Worm (Caenorhabditis elegans): ENCODE measurements around the gene srh-33.
A peak's percentile ranks its signal among the peaks of the same experiment; 100 is the strongest.

Gene srh-33

ce11 chrV:422133-422532 lies 21.0 kb downstream of the srh-33 start, which contains the start of gene dod-20:
TSS of gene dod-20 (plus strand) at chrV:422433.
- no peak for TF ChIP-seq mep-1 (tag; optimal IDR thresholded peaks at IDR 0.05)
- TF ChIP-seq madf-9 (GFP tag; conservative IDR thresholded peaks at IDR 0.05) = no peak
- no peak for TF ChIP-seq nhr-42 (GFP tag; IDR thresholded peaks at IDR 0.05)
- peak; percentile 20 for TF ChIP-seq pqm-1 (tag; optimal IDR thresholded peaks at IDR 0.05)
- TF ChIP-seq lin-39 (tag; optimal IDR thresholded peaks at IDR 0.05) = no peak

- TF ChIP-seq daf-16 (GFP tag; optimal IDR thresholded peaks at IDR 0.05) (no peak), daf-16 (tag; optimal IDR thresholded peaks at IDR 0.05) (peak; percentile 30), Y75B8A.6 (GFP tag; IDR thresholded peaks at IDR 0.05) (no peak)
These were observed 24.7 kb downstream of the srh-33 start, which contains the start of gene Y39D8A.1 for ce11 chrV:418432-418831. TSS of gene Y39D8A.1 (plus strand) at chrV:418732.

ce11 chrV:417656-418353 lies 25.3 kb downstream of the srh-33 start, which contains the start of gene irg-8:
TSS of gene irg-8 (minus strand) at chrV:417706.
- 0 out of 2 replicates have a peak, but pooled peaks have one; percentile 51 for TF ChIP-seq mxl-2 (GFP tag; conservative IDR thresholded peaks at IDR 0.05)
- no peak for TF ChIP-seq daf-16 (GFP tag; optimal IDR thresholded peaks at IDR 0.05)
- peak; percentile 10 for TF ChIP-seq daf-16 (tag; optimal IDR thresholded peaks at IDR 0.05)
- no peak for TF ChIP-seq tra-1 (GFP tag; IDR thresholded peaks at IDR 0.05)
- TF ChIP-seq nhr-28 (tag; optimal IDR thresholded peaks at IDR 0.05) = peak; percentile 33
- no peak for TF ChIP-seq dpl-1 (GFP tag; optimal IDR thresholded peaks at IDR 0.05)
- peak; percentile 90 for TF ChIP-seq dmd-6 (GFP tag; IDR thresholded peaks at IDR 0.05)
- TF ChIP-seq hlh-11 (tag; optimal IDR thresholded peaks at IDR 0.05) = peak; percentile 46
- peak in 1 of 2 experiments; percentile 78 for TF ChIP-seq unc-62 (GFP tag; optimal IDR thresholded peaks at IDR 0.05 in 1 of 2)
- TF ChIP-seq unc-62 (tag; optimal IDR thresholded peaks at IDR 0.05) = no peak
- no peak for TF ChIP-seq F26F4.8 (GFP tag; conservative IDR thresholded peaks at IDR 0.05)
- TF ChIP-seq pqm-1 (tag; optimal IDR thresholded peaks at IDR 0.05) = peak; percentile 17
- TF ChIP-seq dmd-9 (GFP tag; IDR thresholded peaks at IDR 0.05) = no peak
- TF ChIP-seq nhr-48 (tag; optimal IDR thresholded peaks at IDR 0.05) = peak; percentile 38
- no peak for TF ChIP-seq F37D6.2 (tag; optimal IDR thresholded peaks at IDR 0.05)
- no peak for TF ChIP-seq skn-1 (tag; optimal IDR thresholded peaks at IDR 0.05)

- TF ChIP-seq saeg-2 (GFP tag; IDR thresholded peaks at IDR 0.05) = no peak
- TF ChIP-seq skn-1 (tag; optimal IDR thresholded peaks at IDR 0.05) = no peak
- TF ChIP-seq cey-2 (tag; optimal IDR thresholded peaks at IDR 0.05; ENCODE audit: borderline replicate concordance, insufficient read depth) = no peak
- no peak for TF ChIP-seq D1046.2 (GFP tag; IDR thresholded peaks at IDR 0.05)
- TF ChIP-seq ama-1 (optimal IDR thresholded peaks at IDR 0.05) = no peak
- TF ChIP-seq mxl-2 (GFP tag; conservative IDR thresholded peaks at IDR 0.05) = no peak
- TF ChIP-seq lsy-2 (tag; optimal IDR thresholded peaks at IDR 0.05) = no peak
- TF ChIP-seq ctbp-1 (GFP tag; IDR thresholded peaks at IDR 0.05) = no peak
- peak; percentile 61 for TF ChIP-seq php-3 (GFP tag; IDR thresholded peaks at IDR 0.05)
- TF ChIP-seq pha-4 (GFP tag; IDR thresholded peaks at IDR 0.05) = no peak
- no peak for TF ChIP-seq pha-4 (tag; optimal IDR thresholded peaks at IDR 0.05)
- TF ChIP-seq unc-130 (GFP tag; optimal IDR thresholded peaks at IDR 0.05) = no peak
- TF ChIP-seq dpl-1 (GFP tag; optimal IDR thresholded peaks at IDR 0.05) = no peak
- no peak for TF ChIP-seq ztf-7 (tag; optimal IDR thresholded peaks at IDR 0.05)
- TF ChIP-seq snpc-1.2 (GFP tag; IDR thresholded peaks at IDR 0.05) = no peak
- TF ChIP-seq hif-1 (tag; optimal IDR thresholded peaks at IDR 0.05) = no peak
- no peak for TF ChIP-seq F49E8.2 (tag; optimal IDR thresholded peaks at IDR 0.05; ENCODE audit: borderline replicate concordance)
- no peak for TF ChIP-seq nhr-76 (tag; optimal IDR thresholded peaks at IDR 0.05)
- peak; percentile 55; the same call in 1 of the 2 replicates for TF ChIP-seq dmd-6 (GFP tag; IDR thresholded peaks at IDR 0.05)
- TF ChIP-seq lin-29 (GFP tag; IDR thresholded peaks at IDR 0.05) = no peak
- no peak for TF ChIP-seq hlh-11 (tag; optimal IDR thresholded peaks at IDR 0.05)
- no peak for TF ChIP-seq F10B5.3 (tag; optimal IDR thresholded peaks at IDR 0.05)
- peak; percentile 60 for TF ChIP-seq nhr-28 (tag; optimal IDR thresholded peaks at IDR 0.05)
- TF ChIP-seq daf-16 (GFP tag; optimal IDR thresholded peaks at IDR 0.05) = no peak
- peak; percentile 47 for TF ChIP-seq daf-16 (tag; optimal IDR thresholded peaks at IDR 0.05)
- TF ChIP-seq ceh-32 (tag; optimal IDR thresholded peaks at IDR 0.05; ENCODE audit: poor library complexity) = no peak
- peak; percentile 80 for TF ChIP-seq pqm-1 (tag; optimal IDR thresholded peaks at IDR 0.05)
- peak; percentile 54 for TF ChIP-seq nhr-77 (tag; optimal IDR thresholded peaks at IDR 0.05)
- no peak for TF ChIP-seq madf-5 (GFP tag; IDR thresholded peaks at IDR 0.05)
These were observed 28.0 kb downstream of the srh-33 start for ce11 chrV:415072-415471.
